Fruit fly (Drosophila melanogaster): ENCODE results near the gene CG4839.
A peak's percentile ranks its signal among the peaks of the same experiment; 100 is the strongest.

The CG4839 gene

dm6 chr2L:10203933-10204509 is 59.4 kb downstream of the CG4839 start, which contains the start of gene CG34159 (continued):
- peak; percentile 76 for TF ChIP-seq fkh (GFP tag; optimal IDR thresholded peaks at IDR 0.05)
- no peak for TF ChIP-seq CG8319 (GFP tag; optimal IDR thresholded peaks at IDR 0.05)
- TF ChIP-seq CG11294 (GFP tag; IDR thresholded peaks at IDR 0.05): no peak
- TF ChIP-seq achi (GFP tag; optimal IDR thresholded peaks at IDR 0.05): no peak
- TF ChIP-seq Smox (GFP tag; optimal IDR thresholded peaks at IDR 0.05): no peak
- TF ChIP-seq Gug (GFP tag; IDR thresholded peaks at IDR 0.05): no peak
- no peak for TF ChIP-seq pdm3 (GFP tag; optimal IDR thresholded peaks at IDR 0.05)
- no peak for TF ChIP-seq CG10669 (GFP tag; optimal IDR thresholded peaks at IDR 0.05)
- no peak for TF ChIP-seq spab (GFP tag; optimal IDR thresholded peaks at IDR 0.05)

- no peak for TF ChIP-seq CG15336 (GFP tag; IDR thresholded peaks at IDR 0.05)
- TF ChIP-seq spab (GFP tag; optimal IDR thresholded peaks at IDR 0.05): no peak
- no peak for TF ChIP-seq CG6808 (GFP tag; optimal IDR thresholded peaks at IDR 0.05)
- no peak for TF ChIP-seq CG11902 (GFP tag; optimal IDR thresholded peaks at IDR 0.05)
- TF ChIP-seq OdsH (GFP tag; optimal IDR thresholded peaks at IDR 0.05): no peak
- no peak for TF ChIP-seq achi (GFP tag; optimal IDR thresholded peaks at IDR 0.05)
- no peak for TF ChIP-seq Gug (GFP tag; IDR thresholded peaks at IDR 0.05)
- no peak for TF ChIP-seq Hr38 (GFP tag; optimal IDR thresholded peaks at IDR 0.05)
- no peak for TF ChIP-seq Ets21C (GFP tag; optimal IDR thresholded peaks at IDR 0.05)
- no peak for TF ChIP-seq svp (GFP tag)
- no peak for TF ChIP-seq CG9139 (GFP tag; optimal IDR thresholded peaks at IDR 0.05)
- no peak for TF ChIP-seq Hr39 (GFP tag; optimal IDR thresholded peaks at IDR 0.05)
Observed at dm6 chr2L:10205940-10206339, 61.4 kb downstream of the CG4839 start.

All from whole organism, prepupa.